Fruit fly (Drosophila melanogaster) whole organism, wandering third instar larva: ENCODE measurements around the gene Asator.

Source experiments
- HLH106 ChIP-seq: fragments of 200-800 bp; optimal IDR thresholded peaks from 3 replicates; lab custom pipeline; 2019; ENCODE audit warnings: missing biosample characterization, mild to moderate bottlenecking, missing genetic modification characterization, moderate library complexity
- Myc ChIP-seq: fragments of >200 bp; optimal IDR thresholded peaks from 2 replicates; lab custom pipeline; 2017
- N ChIP-seq: fragments of >200 bp; optimal IDR thresholded peaks from 2 replicates; lab custom pipeline; 2018; ENCODE audit warnings: missing biosample characterization, missing external identifiers, missing genetic modification characterization
- br ChIP-seq: fragments of 200-800 bp; sonication (Bioruptor generic); optimal IDR thresholded peaks from 2 replicates; lab custom pipeline; 2016; ENCODE audit warnings: missing biosample characterization, missing genetic modification characterization
- dmrt93B ChIP-seq: fragments of 200-800 bp; sonication (Bioruptor generic); optimal IDR thresholded peaks from 2 replicates; lab custom pipeline; 2018; ENCODE audit warnings: missing biosample characterization, mild to moderate bottlenecking, missing genetic modification characterization
- dsf ChIP-seq: sonication (Bioruptor generic); optimal IDR thresholded peaks from 2 replicates; lab custom pipeline; 2016; ENCODE audit warnings: missing biosample characterization, missing genetic modification characterization, borderline replicate concordance
- fru ChIP-seq: fragments of 200-800 bp; sonication (Bioruptor generic); optimal IDR thresholded peaks from 3 replicates; lab custom pipeline; 2016; ENCODE audit warnings: missing biosample characterization, mild to moderate bottlenecking, missing genetic modification characterization
- jim ChIP-seq: fragments of 175-275, 200-325 bp; sonication (Bioruptor generic); optimal IDR thresholded peaks from 2 replicates; lab custom pipeline; 2016; ENCODE audit warnings: missing biosample characterization, mild to moderate bottlenecking, missing genetic modification characterization
- lola ChIP-seq: fragments of >200 bp; optimal IDR thresholded peaks from 2 replicates; lab custom pipeline; 2017; ENCODE audit warnings: missing biosample characterization, missing genetic modification characterization
- psq ChIP-seq: fragments of 200-800 bp; sonication (Bioruptor generic); optimal IDR thresholded peaks from 3 replicates; lab custom pipeline; 2017; ENCODE audit warnings: missing biosample characterization, mild to moderate bottlenecking, missing genetic modification characterization, moderate library complexity
- sage ChIP-seq: fragments of 200-800 bp; sonication (Bioruptor generic); optimal IDR thresholded peaks from 2 replicates; lab custom pipeline; 2016; ENCODE audit warnings: missing biosample characterization, mild to moderate bottlenecking, missing genetic modification characterization

DNA sequence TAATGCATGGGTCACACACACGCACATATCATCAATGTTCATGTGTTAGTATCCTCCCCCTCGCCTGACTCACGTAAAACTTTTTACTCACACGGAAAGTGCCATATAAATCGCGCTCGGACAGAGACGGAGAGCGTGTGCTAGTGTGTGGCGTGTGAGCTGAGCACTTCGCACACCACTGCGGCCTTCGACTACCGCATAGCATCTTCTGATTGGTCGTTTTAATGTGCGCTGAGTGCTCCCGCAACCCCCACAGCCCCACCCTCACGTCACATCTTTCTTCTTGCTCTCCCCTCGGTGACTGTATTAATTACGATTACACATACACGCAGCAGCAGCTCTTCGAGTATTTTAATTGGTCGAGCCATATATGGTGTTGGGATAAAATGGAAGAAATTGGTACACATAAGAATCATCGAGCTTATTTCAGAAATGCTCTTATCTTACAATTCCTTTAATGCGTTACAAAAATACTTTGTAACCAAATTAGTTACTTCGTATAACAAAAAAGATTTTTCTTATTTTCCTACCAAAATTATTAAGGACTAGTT is 19.7 kb upstream of the Asator start:
- no peak for TF ChIP-seq psq
- no peak for TF ChIP-seq dmrt93B (GFP tag; lab: Kevin White, UChicago)
- TF ChIP-seq Myc, result no peak
- TF ChIP-seq jim (GFP tag; lab: Kevin White, UChicago), result no peak
- TF ChIP-seq dsf, result no peak
- TF ChIP-seq sage (GFP tag; lab: Kevin White, UChicago), result no peak
- TF ChIP-seq fru (GFP tag; lab: Kevin White, UChicago), result peak; percentile 3
- no peak for TF ChIP-seq HLH106
- TF ChIP-seq br (GFP tag; lab: Kevin White, UChicago), result no peak
- no peak for TF ChIP-seq N (GFP tag; lab: Kevin White, UChicago)
- TF ChIP-seq lola (GFP tag; lab: Kevin White, UChicago), result no peak
